Worm (Caenorhabditis elegans) whole organism, young adult: ENCODE results near the gene ZK512.10.

Source experiments
- B0261.1 ChIP-seq: sonication (generic microtip); optimal IDR thresholded peaks from 2 replicates; lab custom pipeline; 2016; ENCODE audit warnings: mild to moderate bottlenecking, missing genetic modification characterization, moderate library complexity, missing compliant biosample characterization
- F57A8.1 ChIP-seq: fragments of 200-800 bp; sonication (Bioruptor generic); optimal IDR thresholded peaks from 2 replicates; lab custom pipeline; 2018; ENCODE audit warnings: mild to moderate bottlenecking, missing genetic modification characterization, moderate library complexity, missing compliant biosample characterization
- K12H6.12 ChIP-seq: fragments of 200-800 bp; sonication (Bioruptor generic); optimal IDR thresholded peaks from 2 replicates; lab custom pipeline; 2018; ENCODE audit warnings: mild to moderate bottlenecking, missing genetic modification characterization, missing compliant biosample characterization
- attf-6 ChIP-seq: fragments of 200-800 bp; sonication (Bioruptor generic); IDR thresholded peaks from 2 replicates; pipeline ENCODE4 v1.3.6; 2022; ENCODE audit warnings: missing genetic modification reagents, missing genetic modification characterization, missing compliant biosample characterization
- lsl-1 ChIP-seq: fragments of 200-800 bp; sonication (Bioruptor generic); optimal IDR thresholded peaks from 2 replicates; lab custom pipeline; 2018; ENCODE audit warnings: mild to moderate bottlenecking, missing genetic modification characterization, moderate library complexity, missing compliant biosample characterization
- unc-62 ChIP-seq: fragments of 150-350 bp; optimal IDR thresholded peaks from 2 replicates; lab custom pipeline; 2014; ENCODE audit warnings: missing biosample characterization, missing genetic modification reagents, missing genetic modification characterization
- zim-3 ChIP-seq: sonication (generic microtip); optimal IDR thresholded peaks from 2 replicates; lab custom pipeline; 2017; ENCODE audit warnings: mild to moderate bottlenecking, missing genetic modification characterization, moderate library complexity, missing compliant biosample characterization

DNA sequence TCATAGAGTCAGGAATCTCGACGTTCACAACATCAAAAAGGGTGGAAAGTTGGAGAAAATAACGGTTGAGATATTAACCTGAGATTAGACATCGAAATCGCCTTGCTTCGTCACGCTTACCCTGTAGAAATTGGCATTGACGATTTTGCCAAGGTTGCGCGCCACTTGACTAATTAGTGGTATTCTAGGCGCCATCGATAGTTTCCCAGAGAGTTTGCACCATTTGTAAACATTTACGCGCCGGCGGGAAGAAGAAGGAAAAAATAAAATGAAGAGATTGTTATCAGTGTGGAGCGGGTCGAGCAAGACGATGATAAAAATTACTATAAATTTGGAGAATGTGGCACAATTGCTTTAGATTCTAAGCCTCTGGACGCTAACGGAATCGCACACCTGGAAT is 20.4 kb upstream of the ZK512.10 start:
- TF ChIP-seq F57A8.1 (GFP tag; lab: Kevin White, UChicago) (no peak), B0261.1 (tag; lab: Kevin White, UChicago) (no peak), unc-62 (no peak), lsl-1 (no peak), K12H6.12 (tag; lab: Kevin White, UChicago) (no peak), zim-3 (tag; lab: Kevin White, UChicago) (no peak), attf-6 (GFP tag; lab: Robert Waterston, UW) (no peak)
